Worm (Caenorhabditis elegans) whole organism, L3 larva: ENCODE measurements around the gene rmd-6.

Experiments used
- ama-1 ChIP-seq: fragments of 150-350 bp; optimal IDR thresholded peaks from 2 replicates; lab custom pipeline; 2018
- ceh-16 ChIP-seq: sonication (generic microtip); optimal IDR thresholded peaks from 2 replicates; lab custom pipeline; 2017; ENCODE audit warnings: missing biosample characterization, missing genetic modification characterization
- ceh-28 ChIP-seq: fragments of 150-350 bp; optimal IDR thresholded peaks from 2 replicates; lab custom pipeline; 2014; ENCODE audit warnings: missing biosample characterization, missing genetic modification reagents, missing genetic modification characterization
- nfya-1 ChIP-seq: sonication (generic microtip); optimal IDR thresholded peaks from 2 replicates; lab custom pipeline; 2017; ENCODE audit warnings: missing genetic modification characterization, mild to moderate bottlenecking, missing compliant biosample characterization, antibody characterized with exemption, moderate library complexity; ENCODE audit not compliant: insufficient read depth
- nhr-77 ChIP-seq: fragments of 150-350 bp; optimal IDR thresholded peaks from 2 replicates; lab custom pipeline; 2014; ENCODE audit warnings: missing biosample characterization, missing genetic modification characterization
- pha-4 ChIP-seq: fragments of 150-350 bp; optimal IDR thresholded peaks from 2 replicates; lab custom pipeline; 2014; ENCODE audit warnings: missing biosample characterization, missing genetic modification reagents, missing genetic modification characterization
- skn-1 ChIP-seq: fragments of 150-350 bp; optimal IDR thresholded peaks from 2 replicates; lab custom pipeline; 2014; ENCODE audit warnings: missing biosample characterization, missing genetic modification characterization
- zag-1 ChIP-seq: fragments of 150-350 bp; optimal IDR thresholded peaks from 2 replicates; lab custom pipeline; 2014; ENCODE audit warnings: missing biosample characterization, missing genetic modification characterization
- ztf-11 ChIP-seq: fragments of 150-350 bp; optimal IDR thresholded peaks from 2 replicates; lab custom pipeline; 2014; ENCODE audit warnings: missing biosample characterization, missing genetic modification characterization

ce11 chrIV:5055964-5056588, 12.6 kb upstream of the rmd-6 start, which contains the start of gene msp-55:
- TF ChIP-seq ceh-16 (tag; lab: Kevin White, UChicago) (no peak), skn-1 (tag; lab: Kevin White, UChicago) (no peak), ceh-28 (no peak), nhr-77 (tag; lab: Kevin White, UChicago) (no peak), ama-1 (no peak), pha-4 (no peak), ztf-11 (tag; lab: Kevin White, UChicago) (no peak), zag-1 (tag; lab: Kevin White, UChicago) (no peak), nfya-1 (tag; lab: Kevin White, UChicago) (no peak)
